Fruit fly (Drosophila melanogaster) whole organism, embryonic: ENCODE data around the gene CG18130.

Source experiments
- ATbp ChIP-seq: fragments of 200-800 bp; sonication (Bioruptor generic); optimal IDR thresholded peaks from 2 replicates; lab custom pipeline; 2017; ENCODE audit warnings: missing biosample characterization, mild to moderate bottlenecking, missing genetic modification characterization, missing genetic modification reagents
- CG10959 ChIP-seq: fragments of 200-800 bp; sonication (Bioruptor generic); IDR thresholded peaks from 2 replicates; pipeline ENCODE4 v1.3.6; 2022; ENCODE audit warnings: missing biosample characterization, missing genetic modification characterization
- CG11696 ChIP-seq: fragments of 200-800 bp; sonication (Bioruptor generic); IDR thresholded peaks from 2 replicates; pipeline ENCODE4 v1.3.6; 2022; ENCODE audit warnings: missing biosample characterization, missing genetic modification characterization
- Dfd ChIP-seq, 2 experiments: fragments of >200 bp; optimal IDR thresholded peaks; 2 replicates each; lab custom pipeline; 2017; ENCODE audit warnings: missing biosample characterization in 2 of 2, missing genetic modification characterization in 2 of 2
- Dip2 ChIP-seq: fragments of 200-800 bp; sonication (Bioruptor generic); IDR thresholded peaks from 2 replicates; pipeline ENCODE4 v1.3.6; 2022; ENCODE audit warnings: missing biosample characterization, missing genetic modification characterization
- Hand ChIP-seq: fragments of 200-800 bp; sonication (Bioruptor generic); optimal IDR thresholded peaks from 2 replicates; lab custom pipeline; 2017; ENCODE audit warnings: mild to moderate bottlenecking, missing biosample characterization, missing genetic modification reagents, missing genetic modification characterization
- Hey ChIP-seq: fragments of 200-800 bp; sonication (Bioruptor generic); optimal IDR thresholded peaks from 3 replicates; lab custom pipeline; 2018; ENCODE audit warnings: missing biosample characterization, mild to moderate bottlenecking, missing genetic modification characterization
- Sry-δ ChIP-seq: fragments of 200-800 bp; sonication (Bioruptor generic); optimal IDR thresholded peaks from 2 replicates; lab custom pipeline; 2016; ENCODE audit warnings: missing biosample characterization, missing genetic modification characterization
- bowl ChIP-seq: fragments of 200-800 bp; sonication (Bioruptor generic); IDR thresholded peaks from 2 replicates; pipeline ENCODE4 v1.3.6; 2022; ENCODE audit warnings: missing biosample characterization, missing genetic modification characterization
- dan ChIP-seq: fragments of 200-800 bp; sonication (Bioruptor generic); IDR thresholded peaks from 2 replicates; pipeline ENCODE4 v1.3.6; 2022; ENCODE audit warnings: missing biosample characterization, missing genetic modification characterization
- disco-r ChIP-seq: fragments of 200-800 bp; sonication (Bioruptor generic); optimal IDR thresholded peaks from 2 replicates; lab custom pipeline; 2016; ENCODE audit warnings: missing biosample characterization, missing genetic modification characterization
- pan ChIP-seq, 4 experiments: fragments of >200 bp in 3 of 4; fragments of 200-800 bp in 1 of 4; sonication (Bioruptor generic) in 1 of 4; optimal IDR thresholded peaks in 3 of 4; IDR thresholded peaks in 1 of 4; 2 replicates each; pipeline versions ENCODE4 v1.3.6 to Lab custom; 2017 to 2022; ENCODE audit warnings: missing biosample characterization in 2 of 4, missing genetic modification characterization in 2 of 4, mixed read lengths in 1 of 4
- zen ChIP-seq: fragments of 200-800 bp; sonication (Bioruptor generic); optimal IDR thresholded peaks from 3 replicates; lab custom pipeline; 2018; ENCODE audit warnings: missing biosample characterization, mild to moderate bottlenecking, missing genetic modification characterization, moderate library complexity

DNA sequence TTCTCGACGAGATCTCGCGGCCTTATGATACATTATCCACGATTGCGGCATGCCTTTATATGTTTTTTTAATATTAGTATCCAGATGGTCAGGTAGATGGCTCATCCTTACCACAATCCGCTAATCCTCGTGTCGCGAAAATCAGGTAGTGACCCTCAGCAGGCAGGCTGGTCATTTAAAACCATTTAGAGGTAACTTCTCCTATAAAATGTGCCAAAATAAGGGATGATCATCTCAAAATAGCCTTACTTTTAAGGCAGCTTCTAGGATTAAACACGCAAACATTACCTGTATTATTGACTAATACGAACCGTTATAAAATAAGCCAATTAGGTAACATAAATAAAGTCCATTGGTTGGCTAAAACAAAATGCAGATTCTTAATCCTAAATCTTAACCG is 3.7 kb downstream of the CG18130 start, which contains the start of gene tsg:
- TF ChIP-seq ATbp (no peak), Dip2 (GFP tag; lab: Robert Waterston, UW) (no peak), bowl (GFP tag; lab: Robert Waterston, UW) (no peak), disco-r (no peak), dan (GFP tag; lab: Robert Waterston, UW) (no peak), Hey (no peak), Hand (GFP tag; lab: Kevin White, UChicago) (no peak), pan (optimal IDR thresholded peaks at IDR 0.05; lab: Kevin White, UChicago) (no peak), pan (GFP tag; optimal IDR thresholded peaks at IDR 0.05 in 1 of 2, IDR thresholded peaks at IDR 0.05 in 1 of 2) (no peak), zen (tag; lab: Kevin White, UChicago) (peak; percentile 88), CG10959 (GFP tag; lab: Robert Waterston, UW) (no peak), Sry-δ (GFP tag; lab: Kevin White, UChicago) (no peak), CG11696 (GFP tag; lab: Robert Waterston, UW) (no peak), Dfd (GFP tag; optimal IDR thresholded peaks at IDR 0.05; lab: Kevin White, UChicago) (no peak)
